Fruit fly (Drosophila melanogaster) whole organism, embryonic: ENCODE results near the gene dikar.

Experiments used
- ATbp ChIP-seq: fragments of 200-800 bp; sonication (Bioruptor generic); optimal IDR thresholded peaks from 2 replicates; lab custom pipeline; 2017; ENCODE audit warnings: missing biosample characterization, mild to moderate bottlenecking, missing genetic modification characterization, missing genetic modification reagents
- Awh ChIP-seq: fragments of 200-800 bp; sonication (Bioruptor generic); IDR thresholded peaks from 2 replicates; pipeline ENCODE4, ENCODE4 v1.3.6; 2022; ENCODE audit warnings: missing biosample characterization, missing genetic modification characterization
- CG10431 ChIP-seq: fragments of 200-800 bp; sonication (Bioruptor generic); optimal IDR thresholded peaks from 3 replicates; lab custom pipeline; 2018; ENCODE audit warnings: missing biosample characterization, mild to moderate bottlenecking, missing genetic modification characterization
- CG12104 ChIP-seq: fragments of 200-800 bp; sonication (Bioruptor generic); optimal IDR thresholded peaks from 3 replicates; lab custom pipeline; 2016; ENCODE audit warnings: missing biosample characterization, missing genetic modification characterization
- CG13296 ChIP-seq: fragments of 200-800 bp; sonication (Bioruptor generic); optimal IDR thresholded peaks from 3 replicates; lab custom pipeline; 2018; ENCODE audit warnings: missing biosample characterization, mild to moderate bottlenecking, missing genetic modification characterization
- CG13624 ChIP-seq: fragments of 200-800 bp; sonication (Bioruptor generic); optimal IDR thresholded peaks from 2 replicates; lab custom pipeline; 2016; ENCODE audit warnings: missing biosample characterization, missing genetic modification characterization
- CG14014 ChIP-seq: fragments of 200-800 bp; sonication (Bioruptor generic); IDR thresholded peaks from 2 replicates; pipeline ENCODE4 v1.3.6; 2022; ENCODE audit warnings: missing biosample characterization, missing genetic modification characterization
- CG14441 ChIP-seq: fragments of 200-800 bp; sonication (Bioruptor generic); IDR thresholded peaks from 2 replicates; pipeline ENCODE4 v1.3.6; 2022; ENCODE audit warnings: missing biosample characterization, missing genetic modification characterization
- CG15479 ChIP-seq: fragments of 200-800 bp; sonication (Bioruptor generic); optimal IDR thresholded peaks from 3 replicates; lab custom pipeline; 2019; ENCODE audit warnings: missing biosample characterization, mild to moderate bottlenecking, missing genetic modification characterization, moderate library complexity
- CG16813 ChIP-seq: fragments of 200-800 bp; sonication (Bioruptor generic); IDR thresholded peaks from 3 replicates; pipeline ENCODE4 v1.3.6; 2022; ENCODE audit warnings: missing biosample characterization, missing genetic modification characterization; ENCODE audit not compliant: partially characterized antibody
- CG17385 ChIP-seq: fragments of 200-800 bp; sonication (Bioruptor generic); optimal IDR thresholded peaks from 3 replicates; lab custom pipeline; 2018; ENCODE audit warnings: missing biosample characterization, mild to moderate bottlenecking, missing genetic modification characterization
- CG18764 ChIP-seq: fragments of 200-800 bp; sonication (Bioruptor generic); optimal IDR thresholded peaks from 3 replicates; lab custom pipeline; 2016; ENCODE audit warnings: missing biosample characterization, missing genetic modification characterization
- CG3726 ChIP-seq: fragments of 200-800 bp; sonication (Bioruptor generic); IDR thresholded peaks from 3 replicates; pipeline ENCODE4, ENCODE4 v1.3.6; 2022; ENCODE audit warnings: missing biosample characterization, missing genetic modification characterization
- CG4282 ChIP-seq: fragments of 200-800 bp; sonication (Bioruptor generic); optimal IDR thresholded peaks from 2 replicates; lab custom pipeline; 2016; ENCODE audit warnings: missing biosample characterization, missing genetic modification characterization
- CG4328 ChIP-seq: fragments of 200-800 bp; sonication (Bioruptor generic); optimal IDR thresholded peaks from 3 replicates; lab custom pipeline; 2017; ENCODE audit warnings: missing biosample characterization, missing genetic modification reagents, missing genetic modification characterization
- CG4854 ChIP-seq: fragments of 200-800 bp; sonication (Bioruptor generic); optimal IDR thresholded peaks from 2 replicates; lab custom pipeline; 2016; ENCODE audit warnings: missing biosample characterization, missing genetic modification characterization, inconsistent platforms
- CG5953 ChIP-seq: fragments of 200-800 bp; sonication (Bioruptor generic); IDR thresholded peaks from 2 replicates; pipeline ENCODE4 v1.3.6; 2022; ENCODE audit warnings: missing biosample characterization, missing genetic modification characterization
- CG7839 ChIP-seq: fragments of 200-800 bp; sonication (Bioruptor generic); optimal IDR thresholded peaks from 3 replicates; lab custom pipeline; 2018; ENCODE audit warnings: missing biosample characterization, mild to moderate bottlenecking, missing genetic modification characterization, moderate library complexity
- CG7987 ChIP-seq: fragments of 200-800 bp; sonication (Bioruptor generic); optimal IDR thresholded peaks from 2 replicates; lab custom pipeline; 2018; ENCODE audit warnings: missing biosample characterization, mild to moderate bottlenecking, missing genetic modification characterization, moderate library complexity
- CG9609 ChIP-seq: fragments of 200-800 bp; sonication (Bioruptor generic); optimal IDR thresholded peaks from 3 replicates; lab custom pipeline; 2016; ENCODE audit warnings: missing biosample characterization, missing genetic modification characterization
- CG9876 ChIP-seq: fragments of 200-800 bp; sonication (Bioruptor generic); optimal IDR thresholded peaks from 2 replicates; lab custom pipeline; 2016; ENCODE audit warnings: missing biosample characterization, missing genetic modification characterization
- CHES-1-like ChIP-seq: fragments of 200-800 bp; sonication (Bioruptor generic); optimal IDR thresholded peaks from 2 replicates; lab custom pipeline; 2016; ENCODE audit warnings: missing biosample characterization, missing genetic modification characterization
- Dek ChIP-seq: fragments of 200-800 bp; sonication (Bioruptor generic); optimal IDR thresholded peaks from 3 replicates; lab custom pipeline; 2019; ENCODE audit warnings: missing biosample characterization, mild to moderate bottlenecking, missing genetic modification characterization, moderate library complexity
- Doc2 ChIP-seq: fragments of 200-800 bp; sonication (Bioruptor generic); IDR thresholded peaks from 2 replicates; pipeline ENCODE4 v1.3.6; 2022; ENCODE audit warnings: missing biosample characterization, missing genetic modification characterization
- Hmr ChIP-seq: fragments of 200-800 bp; sonication (Bioruptor generic); optimal IDR thresholded peaks from 3 replicates; lab custom pipeline; 2017; ENCODE audit warnings: mild to moderate bottlenecking, missing biosample characterization, missing genetic modification reagents, missing genetic modification characterization
- Hsf ChIP-seq: fragments of 200-800 bp; sonication (Bioruptor generic); optimal IDR thresholded peaks from 3 replicates; lab custom pipeline; 2016; ENCODE audit warnings: missing biosample characterization, missing genetic modification characterization
- MBD-R2 ChIP-seq: fragments of 200-800 bp; sonication (Bioruptor generic); IDR thresholded peaks from 2 replicates; pipeline ENCODE4 v1.3.6; 2022; ENCODE audit warnings: missing biosample characterization, missing genetic modification characterization
- Nf-YC ChIP-seq: fragments of 200-800 bp; optimal IDR thresholded peaks from 3 replicates; lab custom pipeline; 2019; ENCODE audit warnings: missing biosample characterization, mild to moderate bottlenecking, missing genetic modification characterization, moderate library complexity
- Rfx ChIP-seq: fragments of 200-800 bp; sonication (Bioruptor generic); IDR thresholded peaks from 2 replicates; pipeline ENCODE4 v1.3.6; 2022; ENCODE audit warnings: missing biosample characterization, missing genetic modification characterization
- Spps ChIP-seq: fragments of 200-800 bp; sonication (Bioruptor generic); optimal IDR thresholded peaks from 2 replicates; lab custom pipeline; 2018; ENCODE audit warnings: missing biosample characterization, mild to moderate bottlenecking, missing genetic modification characterization
- Xbp1 ChIP-seq: fragments of 200-800 bp; sonication (Bioruptor generic); optimal IDR thresholded peaks from 3 replicates; lab custom pipeline; 2016; ENCODE audit warnings: missing biosample characterization, mild to moderate bottlenecking, missing genetic modification characterization
- ac ChIP-seq: fragments of 200-800 bp; sonication (Bioruptor generic); optimal IDR thresholded peaks from 3 replicates; lab custom pipeline; 2017; ENCODE audit warnings: missing biosample characterization, mild to moderate bottlenecking, missing genetic modification characterization
- ap ChIP-seq: fragments of 200-800 bp; sonication (Bioruptor generic); IDR thresholded peaks from 2 replicates; pipeline ENCODE4 v1.3.6; 2022; ENCODE audit warnings: missing biosample characterization, missing genetic modification characterization
- bbx ChIP-seq: fragments of 200-800 bp; sonication (Bioruptor generic); IDR thresholded peaks from 2 replicates; pipeline ENCODE4 v1.3.6; 2022; ENCODE audit warnings: missing biosample characterization, missing genetic modification characterization; ENCODE audit not compliant: partially characterized antibody
- bigmax ChIP-seq: fragments of 200-800 bp; sonication (Bioruptor generic); optimal IDR thresholded peaks from 2 replicates; lab custom pipeline; 2018; ENCODE audit warnings: missing biosample characterization, mild to moderate bottlenecking, missing genetic modification characterization
- caup ChIP-seq: fragments of 200-800 bp; sonication (Bioruptor generic); optimal IDR thresholded peaks from 3 replicates; lab custom pipeline; 2017; ENCODE audit warnings: missing biosample characterization, mild to moderate bottlenecking, missing genetic modification characterization, moderate library complexity; ENCODE audit not compliant: severe bottlenecking
- chif ChIP-seq, 2 experiments: fragments of 200-800 bp; sonication (Bioruptor generic); optimal IDR thresholded peaks; 3 replicates each; lab custom pipeline; 2016; ENCODE audit warnings: missing biosample characterization in 2 of 2, missing genetic modification characterization in 2 of 2
- dan ChIP-seq: fragments of 200-800 bp; sonication (Bioruptor generic); IDR thresholded peaks from 2 replicates; pipeline ENCODE4 v1.3.6; 2022; ENCODE audit warnings: missing biosample characterization, missing genetic modification characterization
- dmrt99B ChIP-seq: fragments of 200-800 bp; sonication (Bioruptor generic); optimal IDR thresholded peaks from 2 replicates; lab custom pipeline; 2018; ENCODE audit warnings: missing biosample characterization, mild to moderate bottlenecking, missing genetic modification characterization, moderate library complexity
- dpn ChIP-seq, 2 experiments: fragments of 200-800 bp; sonication (Bioruptor generic); optimal IDR thresholded peaks; 3 replicates each; lab custom pipeline; 2016; ENCODE audit warnings: missing biosample characterization in 2 of 2, missing genetic modification characterization in 2 of 2
- fd64A ChIP-seq: fragments of 200-800 bp; sonication (Bioruptor generic); optimal IDR thresholded peaks from 3 replicates; lab custom pipeline; 2018; ENCODE audit warnings: missing biosample characterization, mild to moderate bottlenecking, missing genetic modification characterization
- gfzf ChIP-seq: fragments of 200-800 bp; sonication (Bioruptor generic); optimal IDR thresholded peaks from 2 replicates; lab custom pipeline; 2016; ENCODE audit warnings: missing biosample characterization, mild to moderate bottlenecking, missing genetic modification characterization, moderate library complexity
- gt ChIP-seq: fragments of 200-800 bp; sonication (Bioruptor generic); IDR thresholded peaks from 2 replicates; pipeline ENCODE4 v1.3.6; 2022; ENCODE audit warnings: missing biosample characterization, missing genetic modification characterization
- odd ChIP-seq: fragments of 200-800 bp; sonication (Bioruptor generic); optimal IDR thresholded peaks from 2 replicates; lab custom pipeline; 2017; ENCODE audit warnings: missing biosample characterization, mild to moderate bottlenecking, missing genetic modification characterization
- otp ChIP-seq: fragments of 200-800 bp; sonication (Bioruptor generic); IDR thresholded peaks from 3 replicates; pipeline ENCODE4, ENCODE4 v1.3.6; 2022; ENCODE audit warnings: missing biosample characterization, missing genetic modification characterization
- sc ChIP-seq, 3 experiments: fragments of >200 bp in 2 of 3; fragments of 200-800 bp in 1 of 3; sonication (Bioruptor generic) in 1 of 3; optimal IDR thresholded peaks; 2 replicates in 2 of 3; 3 replicates in 1 of 3; lab custom pipeline; 2017; ENCODE audit warnings: mild to moderate bottlenecking in 1 of 3, missing biosample characterization in 1 of 3, missing genetic modification characterization in 1 of 3, missing genetic modification reagents in 1 of 3
- sens-2 ChIP-seq: fragments of 200-800 bp; sonication (Bioruptor generic); IDR thresholded peaks from 2 replicates; pipeline ENCODE4 v1.3.6; 2022; ENCODE audit warnings: missing biosample characterization, missing genetic modification characterization
- tup ChIP-seq: fragments of 200-800 bp; sonication (Bioruptor generic); optimal IDR thresholded peaks from 2 replicates; lab custom pipeline; 2016; ENCODE audit warnings: missing biosample characterization, mild to moderate bottlenecking, missing genetic modification characterization, moderate library complexity
- z ChIP-seq: fragments of 200-800 bp; sonication (Bioruptor generic); IDR thresholded peaks from 3 replicates; pipeline ENCODE4 v1.3.6; 2022; ENCODE audit warnings: missing biosample characterization, missing genetic modification characterization

The dikar gene

dm6 chr3L:6708995-6709606, 33.9 kb downstream of the dikar start (continued):
- TF ChIP-seq gfzf (GFP tag; lab: Kevin White, UChicago), result no peak
- peak; percentile 79 for TF ChIP-seq CG4328 (GFP tag; lab: Kevin White, UChicago)
- TF ChIP-seq CG10431 (GFP tag; lab: Kevin White, UChicago), result peak; percentile 62
- TF ChIP-seq Nf-YC, result peak; percentile 33
- peak; percentile 96 for TF ChIP-seq CG7987 (GFP tag; lab: Kevin White, UChicago)
- peak; percentile 74 for TF ChIP-seq CG13624 (GFP tag; lab: Kevin White, UChicago)
- peak; percentile 78 for TF ChIP-seq Hsf (GFP tag; lab: Kevin White, UChicago)
- TF ChIP-seq Hmr (GFP tag; lab: Kevin White, UChicago), result peak; percentile 97
- TF ChIP-seq CG9609 (GFP tag; lab: Kevin White, UChicago), result peak; percentile 26
- TF ChIP-seq Spps (tag; lab: Kevin White, UChicago), result no peak
- peak; percentile 49; the same call in 1 of the 2 replicates for TF ChIP-seq Doc2
- no peak for TF ChIP-seq CG15479 (GFP tag; lab: Kevin White, UChicago)
- no peak for TF ChIP-seq CG4282
- peak; percentile 88 for TF ChIP-seq CG14441 (GFP tag; lab: Robert Waterston, UW)
- peak; percentile 28; the same call in 1 of the 2 replicates for TF ChIP-seq gt (GFP tag; lab: Robert Waterston, UW)
- peak; percentile 87 for TF ChIP-seq Xbp1
- peak; percentile 82; the same call in 2 of the 3 replicates for TF ChIP-seq otp (GFP tag; lab: Robert Waterston, UW)
- peak; percentile 82 for TF ChIP-seq CG17385 (GFP tag; lab: Kevin White, UChicago)
- TF ChIP-seq CHES-1-like (GFP tag; lab: Kevin White, UChicago), result peak; percentile 18
- TF ChIP-seq CG14014, result peak; percentile 84
- no peak for TF ChIP-seq ac
- TF ChIP-seq CG13296, result peak; percentile 89
- TF ChIP-seq Rfx (GFP tag; lab: Robert Waterston, UW), result peak; percentile 95
- peak; percentile 89 for TF ChIP-seq CG18764 (GFP tag; lab: Kevin White, UChicago)
- peak; percentile 90 for TF ChIP-seq sens-2 (GFP tag; lab: Robert Waterston, UW)
- peak; percentile 62 for TF ChIP-seq CG9876
- peak; percentile 44 for TF ChIP-seq fd64A (GFP tag; lab: Kevin White, UChicago)
- no peak for TF ChIP-seq dan
- peak; percentile 81 for TF ChIP-seq CG3726 (GFP tag; lab: Robert Waterston, UW)
- peak; percentile 88 for TF ChIP-seq Dek (tag; lab: Kevin White, UChicago)
- peak; percentile 76 for TF ChIP-seq bigmax (GFP tag; lab: Kevin White, UChicago)
- peak; percentile 35 to 73 for TF ChIP-seq chif (GFP tag; optimal IDR thresholded peaks at IDR 0.05; lab: Kevin White, UChicago)
- TF ChIP-seq ap, result peak; percentile 77
- TF ChIP-seq odd (GFP tag; lab: Kevin White, UChicago), result peak; percentile 82
- no peak for TF ChIP-seq CG16813
- peak; percentile 93 for TF ChIP-seq CG12104
- TF ChIP-seq CG7839 (tag; lab: Kevin White, UChicago), result peak; percentile 78
- TF ChIP-seq sc (optimal IDR thresholded peaks at IDR 0.05; lab: Kevin White, UChicago), result no peak
- peak; percentile 56 for TF ChIP-seq sc (GFP tag; optimal IDR thresholded peaks at IDR 0.05; lab: Kevin White, UChicago)
- TF ChIP-seq dmrt99B (tag; lab: Kevin White, UChicago), result peak; percentile 67
- peak; percentile 65 to 79 for TF ChIP-seq dpn (GFP tag; optimal IDR thresholded peaks at IDR 0.05; lab: Kevin White, UChicago)
- TF ChIP-seq bbx (GFP tag; lab: Robert Waterston, UW), result no peak
- TF ChIP-seq tup (GFP tag; lab: Kevin White, UChicago), result no peak
- TF ChIP-seq caup (GFP tag; lab: Kevin White, UChicago), result peak; percentile 98
- peak; percentile 62; the same call in 1 of the 2 replicates for TF ChIP-seq MBD-R2 (GFP tag; lab: Robert Waterston, UW)
- TF ChIP-seq CG4854 (GFP tag; lab: Kevin White, UChicago), result peak; percentile 85
- TF ChIP-seq CG5953 (GFP tag; lab: Robert Waterston, UW), result peak; percentile 64; the same call in 1 of the 2 replicates
- no peak for TF ChIP-seq z (GFP tag; lab: Robert Waterston, UW)
- TF ChIP-seq ATbp (GFP tag; lab: Kevin White, UChicago), result peak; percentile 94
- TF ChIP-seq Awh (GFP tag; lab: Robert Waterston, UW), result peak; percentile 85
